Worm (Caenorhabditis elegans) whole organism, late embryonic: ENCODE data around the gene let-60.

Source experiments
- C08G9.2 ChIP-seq: sonication (generic microtip); optimal IDR thresholded peaks from 2 replicates; lab custom pipeline; 2016; ENCODE audit warnings: mild to moderate bottlenecking, missing genetic modification characterization, moderate library complexity, missing compliant biosample characterization
- K02D7.2 ChIP-seq: sonication (generic microtip); optimal IDR thresholded peaks from 2 replicates; lab custom pipeline; 2017; ENCODE audit warnings: mild to moderate bottlenecking, missing genetic modification characterization, missing compliant biosample characterization
- ahr-1 ChIP-seq: sonication (generic microtip); optimal IDR thresholded peaks from 2 replicates; lab custom pipeline; 2016; ENCODE audit warnings: missing genetic modification characterization, missing compliant biosample characterization
- ama-1 ChIP-seq: fragments of 150-350 bp; optimal IDR thresholded peaks from 2 replicates; lab custom pipeline; 2014
- ceh-18 ChIP-seq: sonication (generic microtip); optimal IDR thresholded peaks from 2 replicates; lab custom pipeline; 2016; ENCODE audit warnings: missing genetic modification characterization, missing compliant biosample characterization
- ceh-2 ChIP-seq: sonication (generic microtip); optimal IDR thresholded peaks from 2 replicates; lab custom pipeline; 2016; ENCODE audit warnings: missing genotype, missing genetic modification characterization, missing compliant biosample characterization
- ceh-34 ChIP-seq: sonication (generic microtip); optimal IDR thresholded peaks from 2 replicates; lab custom pipeline; 2016; ENCODE audit warnings: mild to moderate bottlenecking, missing genetic modification characterization, missing compliant biosample characterization
- ceh-45 ChIP-seq: fragments of 200-800 bp; sonication (Bioruptor generic); IDR thresholded peaks from 2 replicates; pipeline ENCODE4 v1.3.6; 2022; ENCODE audit warnings: missing genetic modification reagents, missing genetic modification characterization, missing compliant biosample characterization
- ceh-48 ChIP-seq: sonication (generic microtip); optimal IDR thresholded peaks from 2 replicates; lab custom pipeline; 2016; ENCODE audit warnings: missing genetic modification characterization, inconsistent platforms, missing compliant biosample characterization
- che-1 ChIP-seq: sonication (generic microtip); optimal IDR thresholded peaks from 2 replicates; lab custom pipeline; 2016; ENCODE audit warnings: mild to moderate bottlenecking, missing genetic modification characterization, missing compliant biosample characterization
- dve-1 ChIP-seq: sonication (generic microtip); optimal IDR thresholded peaks from 2 replicates; lab custom pipeline; 2017; ENCODE audit warnings: antibody characterized with exemption, mild to moderate bottlenecking, missing genetic modification characterization, missing compliant biosample characterization
- elt-2 ChIP-seq: sonication (generic microtip); optimal IDR thresholded peaks from 2 replicates; lab custom pipeline; 2016; ENCODE audit warnings: missing genetic modification reagents, missing genetic modification characterization, missing compliant biosample characterization
- ets-4 ChIP-seq: sonication (generic microtip); optimal IDR thresholded peaks from 2 replicates; lab custom pipeline; 2016; ENCODE audit warnings: missing genetic modification characterization, missing compliant biosample characterization
- fkh-10 ChIP-seq: fragments of 150-350 bp; optimal IDR thresholded peaks from 2 replicates; lab custom pipeline; 2014; ENCODE audit warnings: missing biosample characterization, missing genetic modification reagents, missing genetic modification characterization
- fkh-6 ChIP-seq: sonication (generic microtip); optimal IDR thresholded peaks from 2 replicates; lab custom pipeline; 2016; ENCODE audit warnings: missing genetic modification characterization, missing compliant biosample characterization
- hlh-30 ChIP-seq: sonication (generic microtip); optimal IDR thresholded peaks from 2 replicates; lab custom pipeline; 2017; ENCODE audit warnings: antibody characterized with exemption, missing genetic modification characterization, missing compliant biosample characterization; ENCODE audit not compliant: insufficient read depth
- hlh-6 ChIP-seq: sonication (generic microtip); optimal IDR thresholded peaks from 2 replicates; lab custom pipeline; 2016; ENCODE audit warnings: missing genotype, missing genetic modification characterization, missing compliant biosample characterization
- lin-11 ChIP-seq: fragments of 200-800 bp; sonication (Bioruptor generic); optimal IDR thresholded peaks from 2 replicates; lab custom pipeline; 2018; ENCODE audit warnings: mild to moderate bottlenecking, missing genetic modification characterization, missing compliant biosample characterization
- madf-2 ChIP-seq: sonication (generic microtip); optimal IDR thresholded peaks from 2 replicates; lab custom pipeline; 2017; ENCODE audit warnings: missing genetic modification characterization, missing compliant biosample characterization
- mec-3 ChIP-seq: sonication (generic microtip); optimal IDR thresholded peaks from 2 replicates; lab custom pipeline; 2016; ENCODE audit warnings: borderline replicate concordance, missing genetic modification characterization, missing compliant biosample characterization
- nhr-232 ChIP-seq: sonication (generic microtip); optimal IDR thresholded peaks from 2 replicates; lab custom pipeline; 2016; ENCODE audit warnings: missing genetic modification characterization, missing compliant biosample characterization
- odd-2 ChIP-seq: sonication (generic microtip); optimal IDR thresholded peaks from 2 replicates; lab custom pipeline; 2017; ENCODE audit warnings: antibody characterized with exemption, mild to moderate bottlenecking, missing genetic modification characterization, missing compliant biosample characterization
- pag-3 ChIP-seq: sonication (generic microtip); optimal IDR thresholded peaks from 2 replicates; lab custom pipeline; 2016; ENCODE audit warnings: missing compliant biosample characterization, missing genetic modification characterization, borderline replicate concordance
- pat-9 ChIP-seq: fragments of 200-800 bp; sonication (Bioruptor generic); optimal IDR thresholded peaks from 2 replicates; lab custom pipeline; 2018; ENCODE audit warnings: mild to moderate bottlenecking, missing genetic modification characterization, moderate library complexity, missing compliant biosample characterization
- ref-2 ChIP-seq: sonication (generic microtip); optimal IDR thresholded peaks from 2 replicates; lab custom pipeline; 2016; ENCODE audit warnings: missing genetic modification characterization, missing compliant biosample characterization
- rnt-1 ChIP-seq: sonication (generic microtip); optimal IDR thresholded peaks from 2 replicates; lab custom pipeline; 2016; ENCODE audit warnings: missing genetic modification characterization, missing compliant biosample characterization
- sox-2 ChIP-seq: fragments of 200-800 bp; sonication (Bioruptor generic); IDR thresholded peaks from 2 replicates; pipeline ENCODE4 v1.3.6; 2022; ENCODE audit warnings: missing genetic modification reagents, missing genetic modification characterization, missing compliant biosample characterization
- syd-9 ChIP-seq: sonication (generic microtip); optimal IDR thresholded peaks from 2 replicates; lab custom pipeline; 2016; ENCODE audit warnings: mild to moderate bottlenecking, missing genetic modification characterization, moderate library complexity, missing compliant biosample characterization
- tbx-7 ChIP-seq: sonication (generic microtip); optimal IDR thresholded peaks from 2 replicates; lab custom pipeline; 2016; ENCODE audit warnings: missing genotype, missing genetic modification characterization, missing compliant biosample characterization
- ttx-3 ChIP-seq: sonication (generic microtip); optimal IDR thresholded peaks from 2 replicates; lab custom pipeline; 2016; ENCODE audit warnings: missing genetic modification reagents, missing genetic modification characterization, missing compliant biosample characterization
- unc-3 ChIP-seq, 2 experiments: fragments of 200-800 bp in 1 of 2; sonication (Bioruptor generic) in 1 of 2; sonication (generic microtip) in 1 of 2; conservative IDR thresholded peaks in 1 of 2; optimal IDR thresholded peaks in 1 of 2; 2 replicates each; pipeline versions ENCODE4 v1.3.6 to Lab custom; 2016 to 2022; ENCODE audit warnings: missing compliant biosample characterization in 2 of 2, missing genetic modification characterization in 2 of 2, missing genetic modification reagents in 1 of 2
- unc-42 ChIP-seq: sonication (generic microtip); optimal IDR thresholded peaks from 2 replicates; lab custom pipeline; 2016; ENCODE audit warnings: missing genotype, missing genetic modification characterization, missing compliant biosample characterization
- zip-5 ChIP-seq: sonication (generic microtip); optimal IDR thresholded peaks from 2 replicates; lab custom pipeline; 2016; ENCODE audit warnings: missing genetic modification characterization, missing compliant biosample characterization
- ztf-16 ChIP-seq: sonication (generic microtip); optimal IDR thresholded peaks from 2 replicates; lab custom pipeline; 2017; ENCODE audit warnings: missing genetic modification characterization, missing compliant biosample characterization

let-60 gene

ce11 chrIV:11723255-11723654, 32.4 kb upstream of the let-60 start:
- peak; percentile 86 for TF ChIP-seq unc-42 (tag; lab: Kevin White, UChicago)
- TF ChIP-seq odd-2 (tag; lab: Kevin White, UChicago) = no peak
- TF ChIP-seq hlh-30 (tag; lab: Kevin White, UChicago) = no peak
- TF ChIP-seq ahr-1 (tag; lab: Kevin White, UChicago) = no peak

- TF ChIP-seq che-1 (tag; lab: Kevin White, UChicago) = no peak
- no peak for TF ChIP-seq nhr-232 (tag; lab: Kevin White, UChicago)
- TF ChIP-seq elt-2 (tag; lab: Kevin White, UChicago) = peak; percentile 31
These were observed 31.0 kb upstream of the let-60 start for ce11 chrIV:11721878-11722277.

- TF ChIP-seq fkh-6 (tag; lab: Kevin White, UChicago) (no peak), pat-9 (tag; lab: Kevin White, UChicago) (no peak), dve-1 (tag; lab: Kevin White, UChicago) (no peak), mec-3 (tag; lab: Kevin White, UChicago) (no peak), ttx-3 (tag; lab: Kevin White, UChicago) (no peak), hlh-6 (no peak), ceh-34 (tag; lab: Kevin White, UChicago) (no peak), unc-3 (GFP tag; conservative IDR thresholded peaks at IDR 0.05; lab: Robert Waterston, UW) (no peak), unc-3 (tag; optimal IDR thresholded peaks at IDR 0.05; lab: Kevin White, UChicago) (no peak), syd-9 (tag; lab: Kevin White, UChicago) (no peak), tbx-7 (tag; lab: Kevin White, UChicago) (no peak), ref-2 (no peak), ztf-16 (tag; lab: Kevin White, UChicago) (no peak), sox-2 (GFP tag; lab: Robert Waterston, UW) (no peak), fkh-10 (GFP tag; lab: Kevin White, UChicago) (no peak), ama-1 (lab: Kevin White, UChicago) (no peak), ceh-2 (tag; lab: Kevin White, UChicago) (no peak), K02D7.2 (tag; lab: Kevin White, UChicago) (no peak), madf-2 (no peak), zip-5 (tag; lab: Kevin White, UChicago) (no peak), ceh-48 (tag; lab: Kevin White, UChicago) (no peak)
These were observed 27.8 kb upstream of the let-60 start for ce11 chrIV:11718653-11719052.

- no peak for TF ChIP-seq lin-11 (tag; lab: Kevin White, UChicago)
- TF ChIP-seq ceh-45 = no peak
- TF ChIP-seq pag-3 (tag; lab: Kevin White, UChicago) = no peak
- peak; percentile 98 for TF ChIP-seq unc-42 (tag; lab: Kevin White, UChicago)
- TF ChIP-seq ref-2 = peak; percentile 59
- TF ChIP-seq rnt-1 (tag; lab: Kevin White, UChicago) = no peak
- TF ChIP-seq fkh-10 (GFP tag; lab: Kevin White, UChicago) = peak; percentile 20
- no peak for TF ChIP-seq ceh-18 (tag; lab: Kevin White, UChicago)
These were observed 26.4 kb upstream of the let-60 start for ce11 chrIV:11717094-11717876.

ce11 chrIV:11716414-11716813, 25.5 kb upstream of the let-60 start:
- TF ChIP-seq ets-4 (tag; lab: Kevin White, UChicago) (no peak), ztf-16 (tag; lab: Kevin White, UChicago) (no peak), nhr-232 (tag; lab: Kevin White, UChicago) (no peak), ceh-34 (tag; lab: Kevin White, UChicago) (no peak), sox-2 (GFP tag; lab: Robert Waterston, UW) (no peak), C08G9.2 (tag; lab: Kevin White, UChicago) (no peak)
